Fruit fly (Drosophila melanogaster) whole organism: ENCODE measurements around the gene aln.

Source experiments
- Dll ChIP-seq: fragments of >200 bp; optimal IDR thresholded peaks from 2 replicates; lab custom pipeline; 2017
- pan ChIP-seq: fragments of >200 bp; optimal IDR thresholded peaks from 2 replicates; lab custom pipeline; 2017
- psq ChIP-seq: fragments of >200 bp; optimal IDR thresholded peaks from 2 replicates; lab custom pipeline; 2017
- usp ChIP-seq: fragments of >200 bp; optimal IDR thresholded peaks from 2 replicates; lab custom pipeline; 2017; ENCODE audit warnings: missing biosample characterization, missing genetic modification characterization, mixed read lengths

DNA sequence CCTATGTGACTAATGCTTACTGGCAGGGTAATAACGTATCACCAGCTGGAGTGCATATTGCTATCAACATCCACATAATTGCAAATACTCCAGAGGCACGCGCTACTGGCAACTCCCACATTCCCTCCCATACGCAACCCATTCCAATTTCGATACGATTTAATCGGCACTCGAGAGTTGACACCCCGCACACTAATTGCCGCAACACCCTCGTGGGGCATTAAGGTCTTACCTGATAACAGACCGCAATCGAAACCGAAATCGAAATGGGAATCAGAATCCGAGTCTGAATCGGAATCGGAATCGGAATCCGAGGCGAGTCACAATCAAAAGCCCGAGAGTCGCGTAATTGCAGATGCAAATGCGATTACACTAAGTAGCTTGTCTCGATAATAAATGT is 35.2 kb upstream of the aln start:
- TF ChIP-seq Dll (lab: Kevin White, UChicago) = no peak
- no peak for TF ChIP-seq psq (lab: Kevin White, UChicago)
- no peak for TF ChIP-seq usp (GFP tag; lab: Kevin White, UChicago)
- no peak for TF ChIP-seq pan (lab: Kevin White, UChicago)
